Fruit fly (Drosophila melanogaster): ENCODE data around the gene CG5953.

CG5953 gene

dm6 chr2L:16532702-16533385 is at the start of gene CG5953:
CG5953 (minus strand) TSS chr2L:16532877.
- TF ChIP-seq Atf-2 (GFP tag; optimal IDR thresholded peaks at IDR 0.05) (peak; percentile 87), CG9215 (GFP tag; IDR thresholded peaks at IDR 0.05) (peak; percentile 94), Hmx (GFP tag; optimal IDR thresholded peaks at IDR 0.05) (peak; percentile 81), trem (tag; optimal IDR thresholded peaks at IDR 0.05) (peak; percentile 95), sna (GFP tag; IDR thresholded peaks at IDR 0.05; ENCODE audit: partially characterized antibody) (peak; percentile 40; the same call in 1 of the 2 replicates), CG10321 (GFP tag; IDR thresholded peaks at IDR 0.05) (peak; percentile 77), CG6791 (GFP tag; IDR thresholded peaks at IDR 0.05; ENCODE audit: partially characterized antibody) (no peak; the same call in 2 of the 3 replicates), fu2 (GFP tag; optimal IDR thresholded peaks at IDR 0.05) (peak; percentile 89), Dp (GFP tag; optimal IDR thresholded peaks at IDR 0.05) (peak; percentile 26), CG10366 (GFP tag; IDR thresholded peaks at IDR 0.05) (peak; percentile 96), nmo (GFP tag; optimal IDR thresholded peaks at IDR 0.05) (peak; percentile 98), CG17829 (tag; optimal IDR thresholded peaks at IDR 0.05) (peak; percentile 96), gfzf (GFP tag; optimal IDR thresholded peaks at IDR 0.05) (peak; percentile 12), zf30C (GFP tag; optimal IDR thresholded peaks at IDR 0.05) (no peak), CG32767 (GFP tag; IDR thresholded peaks at IDR 0.05) (peak; percentile 97), CG6813 (GFP tag; optimal IDR thresholded peaks at IDR 0.05) (peak; percentile 94), ash1 (GFP tag; optimal IDR thresholded peaks at IDR 0.05) (no peak), Sox102F (GFP tag; optimal IDR thresholded peaks at IDR 0.05) (peak; percentile 98), exex (tag; optimal IDR thresholded peaks at IDR 0.05) (peak; percentile 77), vfl (GFP tag; optimal IDR thresholded peaks at IDR 0.05) (peak; percentile 84), scrt (GFP tag; optimal IDR thresholded peaks at IDR 0.05) (peak; percentile 92), CG10543 (GFP tag; optimal IDR thresholded peaks at IDR 0.05) (peak; percentile 94), eve (GFP tag; optimal IDR thresholded peaks at IDR 0.05) (peak in 1 of 2 experiments; percentile 98), CG8290 (GFP tag; optimal IDR thresholded peaks at IDR 0.05) (peak; percentile 68), CG8290 (tag; optimal IDR thresholded peaks at IDR 0.05) (peak; percentile 80 to 82), slp2 (GFP tag; optimal IDR thresholded peaks at IDR 0.05) (peak; percentile 91), CG9727 (GFP tag; optimal IDR thresholded peaks at IDR 0.05) (peak; percentile 97), ken (GFP tag; IDR thresholded peaks at IDR 0.05) (peak; percentile 96), Fer2 (tag; optimal IDR thresholded peaks at IDR 0.05) (peak; percentile 92), schlank (tag; optimal IDR thresholded peaks at IDR 0.05) (peak; percentile 91), CG1233 (GFP tag; optimal IDR thresholded peaks at IDR 0.05) (peak; percentile 94), CG17385 (GFP tag; optimal IDR thresholded peaks at IDR 0.05) (peak; percentile 95), Gsc (GFP tag; IDR thresholded peaks at IDR 0.05) (no peak), pzg (GFP tag; optimal IDR thresholded peaks at IDR 0.05) (peak; percentile 14), ATbp (GFP tag; optimal IDR thresholded peaks at IDR 0.05) (peak; percentile 97), kni (GFP tag; optimal IDR thresholded peaks at IDR 0.05) (peak; percentile 91), dm (GFP tag; optimal IDR thresholded peaks at IDR 0.05) (peak; percentile 82), Mes4 (GFP tag; optimal IDR thresholded peaks at IDR 0.05) (peak; percentile 89), Neu2 (GFP tag; optimal IDR thresholded peaks at IDR 0.05; ENCODE audit: borderline replicate concordance) (peak; percentile 41), ssp (GFP tag; IDR thresholded peaks at IDR 0.05) (peak; percentile 88), fd102C (GFP tag; optimal IDR thresholded peaks at IDR 0.05) (peak; percentile 40), CrebB (tag; optimal IDR thresholded peaks at IDR 0.05) (peak; percentile 95), grn (GFP tag; optimal IDR thresholded peaks at IDR 0.05) (peak; percentile 73), CG34376 (GFP tag; optimal IDR thresholded peaks at IDR 0.05) (peak; percentile 96), ato (GFP tag; IDR thresholded peaks at IDR 0.05; ENCODE audit: partially characterized antibody) (peak; percentile 62; the same call in 1 of the 2 replicates), stwl (tag; optimal IDR thresholded peaks at IDR 0.05) (peak; percentile 21), Rx (GFP tag; IDR thresholded peaks at IDR 0.05) (peak; percentile 93), mam (GFP tag; optimal IDR thresholded peaks at IDR 0.05) (peak; percentile 94), BtbVII (GFP tag; optimal IDR thresholded peaks at IDR 0.05) (peak; percentile 97)
